Fruit fly (Drosophila melanogaster): Measurements from ENCODE around the gene CG8679.

CG8679 gene

DNA sequence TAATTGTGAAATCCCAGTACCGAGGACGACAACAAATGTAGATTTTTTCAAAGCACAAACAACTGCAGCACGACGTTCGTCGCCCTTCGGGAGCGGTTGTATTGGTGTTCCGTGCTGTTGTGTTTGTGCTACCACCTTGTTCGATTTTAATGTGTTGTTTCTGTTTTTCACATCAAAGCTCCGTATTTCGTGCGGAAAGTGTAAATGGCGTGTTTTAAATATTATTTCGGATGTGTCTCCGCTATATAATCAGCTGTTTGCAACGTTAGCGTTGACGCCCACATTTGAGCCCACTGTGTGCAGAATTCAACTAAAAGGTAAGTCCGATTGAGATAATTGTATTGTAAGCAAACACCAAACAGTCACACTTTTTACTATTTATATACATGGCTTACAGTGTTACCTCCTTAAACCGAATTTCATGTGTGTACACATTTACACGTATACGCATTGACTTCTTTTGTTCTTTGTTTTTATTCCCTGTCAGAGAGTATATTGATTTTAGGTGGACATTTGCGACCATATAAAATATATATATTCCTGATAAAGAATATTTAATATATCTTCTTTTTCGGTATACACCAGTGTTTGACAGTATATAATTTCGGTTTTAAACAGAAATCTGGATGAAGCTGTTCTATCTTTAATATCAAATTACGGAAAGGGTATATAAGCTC is 45.3 kb upstream of the CG8679 start (continued):
- TF ChIP-seq Mes4 (GFP tag; optimal IDR thresholded peaks at IDR 0.05), result no peak
- no peak for TF ChIP-seq CG17359 (tag; optimal IDR thresholded peaks at IDR 0.05)
- no peak for TF ChIP-seq sqz (GFP tag; optimal IDR thresholded peaks at IDR 0.05)
- peak; percentile 28 for TF ChIP-seq Hmr (GFP tag; optimal IDR thresholded peaks at IDR 0.05)
- peak; percentile 76 for TF ChIP-seq Med (GFP tag)
- no peak for TF ChIP-seq grn (GFP tag; optimal IDR thresholded peaks at IDR 0.05)
- TF ChIP-seq CG6254 (GFP tag; optimal IDR thresholded peaks at IDR 0.05), result no peak
- no peak for TF ChIP-seq CoRest (tag; optimal IDR thresholded peaks at IDR 0.05)
- no peak for TF ChIP-seq cato (GFP tag; optimal IDR thresholded peaks at IDR 0.05; ENCODE audit: borderline replicate concordance)
- TF ChIP-seq CG9797 (GFP tag; optimal IDR thresholded peaks at IDR 0.05), result no peak
- no peak for TF ChIP-seq lilli (GFP tag; optimal IDR thresholded peaks at IDR 0.05)
- TF ChIP-seq scrt (GFP tag; optimal IDR thresholded peaks at IDR 0.05), result no peak
- no peak for TF ChIP-seq Ets65A (GFP tag)
- no peak for TF ChIP-seq insv (GFP tag; optimal IDR thresholded peaks at IDR 0.05)
- TF ChIP-seq HLHmδ (GFP tag; optimal IDR thresholded peaks at IDR 0.05), result no peak
- no peak for TF ChIP-seq CG34224 (GFP tag; IDR thresholded peaks at IDR 0.05; ENCODE audit: partially characterized antibody)
- no peak for TF ChIP-seq fd64A (GFP tag; optimal IDR thresholded peaks at IDR 0.05)
- TF ChIP-seq Dip3 (GFP tag; optimal IDR thresholded peaks at IDR 0.05), result no peak
- no peak for TF ChIP-seq crol (GFP tag; IDR thresholded peaks at IDR 0.05)
- peak; percentile 23 for TF ChIP-seq CG6813 (GFP tag; optimal IDR thresholded peaks at IDR 0.05)
- TF ChIP-seq Aef1 (GFP tag; IDR thresholded peaks at IDR 0.05), result no peak
- TF ChIP-seq Sox100B (GFP tag; optimal IDR thresholded peaks at IDR 0.05), result peak; percentile 60
- no peak; the same call in 1 of the 2 replicates for TF ChIP-seq stc (GFP tag; IDR thresholded peaks at IDR 0.05)
- no peak for TF ChIP-seq CG7372 (GFP tag; IDR thresholded peaks at IDR 0.05)
- no peak for TF ChIP-seq CG12104 (GFP tag; optimal IDR thresholded peaks at IDR 0.05)
- peak in 1 of 2 experiments; percentile 25 for TF ChIP-seq dpn (GFP tag; optimal IDR thresholded peaks at IDR 0.05)
- peak; percentile 83 for TF ChIP-seq ssp (GFP tag; IDR thresholded peaks at IDR 0.05)
- no peak for TF ChIP-seq CG4854 (GFP tag; optimal IDR thresholded peaks at IDR 0.05)
- TF ChIP-seq pho (GFP tag; optimal IDR thresholded peaks at IDR 0.05), result no peak
- TF ChIP-seq sima (GFP tag; optimal IDR thresholded peaks at IDR 0.05), result peak; percentile 18
- TF ChIP-seq CG5953 (GFP tag; IDR thresholded peaks at IDR 0.05), result no peak
- peak; percentile 43; the same call in 1 of the 2 replicates for TF ChIP-seq Atf6 (GFP tag; IDR thresholded peaks at IDR 0.05)
- TF ChIP-seq CG4328 (GFP tag; optimal IDR thresholded peaks at IDR 0.05), result peak; percentile 13
- TF ChIP-seq CG31224 (GFP tag; IDR thresholded peaks at IDR 0.05), result no peak
- no peak for TF ChIP-seq CG18476 (GFP tag; optimal IDR thresholded peaks at IDR 0.05)
- TF ChIP-seq CG13287 (GFP tag; IDR thresholded peaks at IDR 0.05; ENCODE audit: partially characterized antibody), result no peak
- TF ChIP-seq CG11696 (GFP tag; IDR thresholded peaks at IDR 0.05), result no peak
- TF ChIP-seq CG17568 (GFP tag; optimal IDR thresholded peaks at IDR 0.05), result peak; percentile 12
- TF ChIP-seq CG10366 (GFP tag; IDR thresholded peaks at IDR 0.05), result no peak
- no peak for TF ChIP-seq Jarid2 (GFP tag; optimal IDR thresholded peaks at IDR 0.05)
- no peak for TF ChIP-seq Gug (GFP tag; IDR thresholded peaks at IDR 0.05)
- TF ChIP-seq sna (GFP tag; IDR thresholded peaks at IDR 0.05; ENCODE audit: partially characterized antibody), result no peak
- TF ChIP-seq CG10543 (GFP tag; optimal IDR thresholded peaks at IDR 0.05), result no peak
- TF ChIP-seq abd-A (tag; optimal IDR thresholded peaks at IDR 0.05), result no peak
- no peak for TF ChIP-seq CG16815 (GFP tag; optimal IDR thresholded peaks at IDR 0.05)
- no peak for TF ChIP-seq CG7928 (GFP tag; optimal IDR thresholded peaks at IDR 0.05)
- TF ChIP-seq yki (optimal IDR thresholded peaks at IDR 0.05), result no peak
- TF ChIP-seq shn (GFP tag; optimal IDR thresholded peaks at IDR 0.05), result no peak
- no peak for TF ChIP-seq tx (GFP tag; optimal IDR thresholded peaks at IDR 0.05)
- no peak for TF ChIP-seq CG17328 (GFP tag; IDR thresholded peaks at IDR 0.05)
- TF ChIP-seq eve (GFP tag; optimal IDR thresholded peaks at IDR 0.05), result no peak

Measured in whole organism, embryonic.